Fruit fly (Drosophila melanogaster): ENCODE measurements around the gene PGRP-LC.

PGRP-LC gene

DNA sequence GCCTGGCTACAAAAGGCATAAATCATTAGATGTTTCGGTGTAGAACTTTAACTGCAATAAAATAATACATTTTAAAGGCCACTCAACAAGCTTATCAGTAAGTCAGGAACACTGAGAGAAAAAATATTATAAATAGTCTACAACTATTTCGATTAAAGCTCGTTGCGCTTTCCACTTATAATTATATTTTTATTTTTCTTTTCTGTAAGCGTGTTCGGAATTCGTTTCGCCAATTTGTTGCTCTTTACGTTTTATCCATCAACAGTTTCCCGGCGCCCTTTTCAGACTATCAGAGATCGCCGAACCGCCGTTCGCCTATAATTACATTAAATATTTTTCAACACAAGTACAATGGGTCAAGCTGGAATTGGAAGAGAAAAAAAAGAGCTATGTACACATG lies 411 bp downstream of the PGRP-LC start (continued):
- TF ChIP-seq Mad (GFP tag; optimal IDR thresholded peaks at IDR 0.05) (no peak), Ets65A (GFP tag) (no peak), MTF-1 (GFP tag; optimal IDR thresholded peaks at IDR 0.05; ENCODE audit: borderline replicate concordance) (no peak), Antp (GFP tag; optimal IDR thresholded peaks at IDR 0.05) (no peak), Rx (GFP tag; IDR thresholded peaks at IDR 0.05) (no peak), gce (GFP tag; IDR thresholded peaks at IDR 0.05) (no peak), CG9932 (GFP tag; IDR thresholded peaks at IDR 0.05) (peak; percentile 26; the same call in 1 of the 2 replicates), hbn (GFP tag; IDR thresholded peaks at IDR 0.05; ENCODE audit: partially characterized antibody) (no peak), Sox100B (GFP tag; optimal IDR thresholded peaks at IDR 0.05) (no peak), psq (GFP tag; optimal IDR thresholded peaks at IDR 0.05) (no peak), CG17328 (GFP tag; IDR thresholded peaks at IDR 0.05) (no peak), kah (GFP tag; optimal IDR thresholded peaks at IDR 0.05) (no peak), CG30020 (tag; optimal IDR thresholded peaks at IDR 0.05) (no peak), Deaf1 (tag; optimal IDR thresholded peaks at IDR 0.05) (no peak), CG7963 (GFP tag; IDR thresholded peaks at IDR 0.05; ENCODE audit: partially characterized antibody) (no peak), exex (tag; optimal IDR thresholded peaks at IDR 0.05) (no peak), CG1529 (GFP tag; optimal IDR thresholded peaks at IDR 0.05) (no peak), hkb (optimal IDR thresholded peaks at IDR 0.05) (no peak), hkb (GFP tag; IDR thresholded peaks at IDR 0.05) (peak; percentile 39), CG14667 (GFP tag; IDR thresholded peaks at IDR 0.05) (no peak), chinmo (GFP tag; IDR thresholded peaks at IDR 0.05; ENCODE audit: partially characterized antibody) (no peak), Bteb2 (GFP tag; optimal IDR thresholded peaks at IDR 0.05) (no peak), CG8089 (GFP tag; optimal IDR thresholded peaks at IDR 0.05) (no peak), CG2875 (GFP tag; optimal IDR thresholded peaks at IDR 0.05) (no peak), slbo (GFP tag; IDR thresholded peaks at IDR 0.05) (peak; percentile 43), CG15696 (tag; optimal IDR thresholded peaks at IDR 0.05) (no peak), dmrt99B (tag; optimal IDR thresholded peaks at IDR 0.05) (no peak), CG34376 (GFP tag; optimal IDR thresholded peaks at IDR 0.05) (no peak), CG10565 (GFP tag; optimal IDR thresholded peaks at IDR 0.05) (no peak), CG2129 (GFP tag; IDR thresholded peaks at IDR 0.05; ENCODE audit: partially characterized antibody) (no peak), sens (GFP tag) (peak; percentile 70), Dref (GFP tag; IDR thresholded peaks at IDR 0.05) (no peak), Rfx (GFP tag; IDR thresholded peaks at IDR 0.05) (0 out of 2 replicates have a peak, but pooled peaks have one; percentile 25), CG1602 (GFP tag; optimal IDR thresholded peaks at IDR 0.05) (no peak), CG17385 (GFP tag; optimal IDR thresholded peaks at IDR 0.05) (no peak), vnd (GFP tag; IDR thresholded peaks at IDR 0.05; ENCODE audit: partially characterized antibody) (no peak), sim (GFP tag; IDR thresholded peaks at IDR 0.05) (no peak), CG18764 (GFP tag; optimal IDR thresholded peaks at IDR 0.05) (no peak), CG12391 (tag; optimal IDR thresholded peaks at IDR 0.05) (no peak), CG3163 (GFP tag; optimal IDR thresholded peaks at IDR 0.05) (no peak), CG11504 (tag; optimal IDR thresholded peaks at IDR 0.05) (peak; percentile 2), CG6765 (GFP tag; optimal IDR thresholded peaks at IDR 0.05) (no peak), CG16813 (GFP tag; IDR thresholded peaks at IDR 0.05; ENCODE audit: partially characterized antibody) (no peak), D19B (GFP tag; optimal IDR thresholded peaks at IDR 0.05) (no peak), CG16863 (GFP tag; optimal IDR thresholded peaks at IDR 0.05) (no peak), run (tag; optimal IDR thresholded peaks at IDR 0.05) (no peak), Sox102F (GFP tag; optimal IDR thresholded peaks at IDR 0.05) (no peak), CG10462 (GFP tag; optimal IDR thresholded peaks at IDR 0.05) (no peak), CG9609 (GFP tag; optimal IDR thresholded peaks at IDR 0.05) (no peak), cg (GFP tag; optimal IDR thresholded peaks at IDR 0.05) (no peak), CG1647 (GFP tag; optimal IDR thresholded peaks at IDR 0.05) (no peak)
